Worm (Caenorhabditis elegans): ENCODE data around the gene M01B2.10.

M01B2.10 gene

DNA sequence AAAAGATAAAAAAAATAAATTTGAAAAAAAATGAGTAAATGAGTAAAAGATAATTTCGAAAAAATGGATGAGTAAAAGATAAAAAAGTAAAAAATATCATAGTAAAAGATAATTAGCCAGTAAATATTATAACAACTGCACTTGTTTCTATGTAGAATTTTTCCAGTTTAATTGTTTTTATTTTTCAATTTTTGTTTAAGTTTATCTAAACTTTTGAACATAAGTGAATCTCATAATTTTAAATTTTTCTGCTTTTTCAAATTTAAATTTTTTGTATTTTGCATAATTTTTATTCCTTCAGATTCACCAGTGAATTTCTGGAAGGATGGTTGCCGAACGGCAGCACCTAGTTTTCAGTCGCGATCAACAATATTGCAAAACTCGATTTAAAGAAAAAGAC lies 21.0 kb downstream of the M01B2.10 start, which contains the start of gene chil-12:
Gene chil-12 (plus strand): TSS at position 301 of the 400 bp plus-strand sequence.
- TF ChIP-seq Y22D7AL.16 (tag; optimal IDR thresholded peaks at IDR 0.05) (no peak), ztf-16 (tag; optimal IDR thresholded peaks at IDR 0.05) (no peak), nhr-232 (tag; optimal IDR thresholded peaks at IDR 0.05) (no peak), C38D4.7 (GFP tag; optimal IDR thresholded peaks at IDR 0.05) (no peak), T23F11.4 (GFP tag; optimal IDR thresholded peaks at IDR 0.05) (no peak), ceh-2 (tag; optimal IDR thresholded peaks at IDR 0.05) (no peak), fax-1 (tag; optimal IDR thresholded peaks at IDR 0.05) (no peak), mec-3 (tag; optimal IDR thresholded peaks at IDR 0.05; ENCODE audit: borderline replicate concordance) (no peak), ceh-6 (GFP tag; optimal IDR thresholded peaks at IDR 0.05) (no peak), elt-4 (tag; optimal IDR thresholded peaks at IDR 0.05) (no peak), elt-2 (tag; optimal IDR thresholded peaks at IDR 0.05) (no peak), sox-4 (tag; optimal IDR thresholded peaks at IDR 0.05) (no peak)

DNA sequence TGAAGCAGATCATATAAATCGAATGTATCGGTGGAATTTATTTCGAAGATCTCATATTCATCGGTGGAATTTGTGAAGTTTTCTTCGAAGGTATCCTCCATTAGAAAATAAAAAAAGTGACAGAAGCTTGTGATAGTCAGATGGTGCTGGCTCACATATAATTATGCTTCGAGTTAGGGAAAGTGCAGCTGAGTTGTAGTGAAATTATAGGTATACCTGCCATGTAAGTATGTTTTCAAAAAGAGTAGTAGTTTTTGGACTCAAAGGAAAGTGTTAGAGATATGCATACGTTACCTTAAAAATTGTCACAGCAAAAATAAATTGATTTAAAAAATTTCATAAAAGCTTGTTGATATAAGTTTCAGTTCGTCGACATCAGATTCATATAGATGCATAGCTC lies 22.0 kb downstream of the M01B2.10 start, which contains the start of gene srw-11:
Gene srw-11 (minus strand): TSS at position 101 of the 400 bp plus-strand sequence.
- TF ChIP-seq pqm-1 (tag; optimal IDR thresholded peaks at IDR 0.05) (no peak), lim-6 (tag; optimal IDR thresholded peaks at IDR 0.05) (no peak), pha-4 (tag; optimal IDR thresholded peaks at IDR 0.05) (no peak), F13H6.1 (tag; optimal IDR thresholded peaks at IDR 0.05) (no peak), T23F11.4 (GFP tag; optimal IDR thresholded peaks at IDR 0.05) (no peak), unc-55 (GFP tag; optimal IDR thresholded peaks at IDR 0.05) (no peak), ztf-16 (tag; optimal IDR thresholded peaks at IDR 0.05) (no peak), rnt-1 (tag; optimal IDR thresholded peaks at IDR 0.05) (no peak), hlh-30 (tag; optimal IDR thresholded peaks at IDR 0.05; ENCODE audit: insufficient read depth) (no peak), nhr-11 (tag; optimal IDR thresholded peaks at IDR 0.05) (no peak), odd-2 (tag; optimal IDR thresholded peaks at IDR 0.05) (no peak), gmeb-2 (tag; optimal IDR thresholded peaks at IDR 0.05) (no peak), pat-9 (tag; optimal IDR thresholded peaks at IDR 0.05) (no peak), Y22D7AL.16 (tag; optimal IDR thresholded peaks at IDR 0.05) (no peak), unc-3 (GFP tag; conservative IDR thresholded peaks at IDR 0.05) (no peak), unc-3 (tag; optimal IDR thresholded peaks at IDR 0.05) (no peak)

DNA sequence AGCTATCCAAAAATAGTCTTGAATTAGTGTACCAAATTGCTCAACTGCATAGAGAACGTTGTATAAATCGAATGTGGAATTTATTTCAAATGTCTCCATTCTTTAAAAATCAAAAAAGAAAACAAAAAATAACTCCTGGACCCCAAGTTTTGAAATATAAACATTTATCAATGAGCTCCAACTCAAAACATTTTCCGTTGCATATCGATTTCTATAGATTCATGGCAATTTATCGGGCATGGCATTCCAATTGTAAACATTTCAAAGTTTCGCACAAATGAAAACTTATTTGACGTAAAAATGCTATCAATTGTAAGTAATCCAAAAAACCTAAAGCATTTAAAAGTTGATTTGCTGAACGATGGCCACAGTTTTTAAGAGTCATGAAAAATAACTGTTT lies 23.7 kb downstream of the M01B2.10 start, which contains the start of gene srw-12:
Gene srw-12 (minus strand): TSS at position 101 of the 400 bp plus-strand sequence.
- TF ChIP-seq nhr-232 (tag; optimal IDR thresholded peaks at IDR 0.05) (no peak), ceh-19 (GFP tag; optimal IDR thresholded peaks at IDR 0.05) (no peak), ceh-45 (GFP tag; IDR thresholded peaks at IDR 0.05) (no peak), ttx-3 (tag; optimal IDR thresholded peaks at IDR 0.05) (no peak), sdc-2 (tag; optimal IDR thresholded peaks at IDR 0.05) (no peak), ceh-48 (tag; optimal IDR thresholded peaks at IDR 0.05) (no peak), ceh-14 (tag; optimal IDR thresholded peaks at IDR 0.05) (no peak), C38D4.7 (GFP tag; optimal IDR thresholded peaks at IDR 0.05) (no peak), ref-2 (tag; optimal IDR thresholded peaks at IDR 0.05) (no peak), ceh-6 (GFP tag; optimal IDR thresholded peaks at IDR 0.05) (no peak), ama-1 (optimal IDR thresholded peaks at IDR 0.05) (no peak), dmd-4 (tag; optimal IDR thresholded peaks at IDR 0.05; ENCODE audit: borderline replicate concordance) (no peak), ceh-22 (tag; optimal IDR thresholded peaks at IDR 0.05) (no peak), unc-86 (tag; optimal IDR thresholded peaks at IDR 0.05) (no peak), nhr-11 (tag; optimal IDR thresholded peaks at IDR 0.05) (no peak), pqm-1 (tag; optimal IDR thresholded peaks at IDR 0.05) (no peak), npax-4 (tag; optimal IDR thresholded peaks at IDR 0.05) (no peak), fax-1 (tag; optimal IDR thresholded peaks at IDR 0.05) (no peak), pax-1 (tag; optimal IDR thresholded peaks at IDR 0.05) (no peak), odd-2 (tag; optimal IDR thresholded peaks at IDR 0.05) (no peak)

DNA sequence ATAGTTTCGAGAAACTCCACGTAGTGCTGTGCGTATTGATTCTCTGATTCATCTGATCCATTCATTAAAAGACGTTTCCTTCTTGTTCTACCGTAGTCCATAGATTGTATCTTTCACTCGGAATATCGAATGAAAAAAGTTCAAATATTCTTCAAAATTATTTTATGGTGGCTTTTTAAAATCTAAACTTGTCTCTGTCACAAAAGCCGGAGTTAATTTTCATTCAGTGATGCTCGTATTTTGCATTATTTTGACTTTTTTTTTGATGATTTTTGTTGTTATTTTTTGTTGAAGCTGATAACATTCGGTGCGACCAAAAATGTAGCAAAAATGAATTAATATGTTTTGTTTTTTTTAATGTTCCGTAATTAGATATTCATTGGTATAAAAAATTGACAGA lies 26.6 kb downstream of the M01B2.10 start, which contains the start of gene nhr-164:
Gene nhr-164 (minus strand): TSS at position 101 of the 400 bp plus-strand sequence.
- TF ChIP-seq mec-3 (tag; optimal IDR thresholded peaks at IDR 0.05; ENCODE audit: borderline replicate concordance): no peak
- TF ChIP-seq ceh-34 (tag; optimal IDR thresholded peaks at IDR 0.05): no peak
- no peak for TF ChIP-seq pat-9 (tag; optimal IDR thresholded peaks at IDR 0.05)
- TF ChIP-seq K02D7.2 (tag; optimal IDR thresholded peaks at IDR 0.05): no peak
- TF ChIP-seq madf-2 (tag; optimal IDR thresholded peaks at IDR 0.05): no peak
- TF ChIP-seq fkh-10 (GFP tag; optimal IDR thresholded peaks at IDR 0.05): no peak
- no peak for TF ChIP-seq tbx-7 (tag; optimal IDR thresholded peaks at IDR 0.05)
- no peak for TF ChIP-seq fax-1 (tag; optimal IDR thresholded peaks at IDR 0.05)
- no peak for TF ChIP-seq ceh-14 (tag; optimal IDR thresholded peaks at IDR 0.05)
- no peak for TF ChIP-seq nhr-232 (tag; optimal IDR thresholded peaks at IDR 0.05)
- TF ChIP-seq elt-4 (tag; optimal IDR thresholded peaks at IDR 0.05): no peak
- TF ChIP-seq ceh-24 (tag; optimal IDR thresholded peaks at IDR 0.05): no peak
- no peak for TF ChIP-seq ceh-18 (tag; optimal IDR thresholded peaks at IDR 0.05)
- no peak for TF ChIP-seq ceh-22 (tag; optimal IDR thresholded peaks at IDR 0.05)
